Worm (Caenorhabditis elegans) whole organism, L3 larva: ENCODE results near the gene F12E12.2.

Experiments used
- ceh-9 ChIP-seq: sonication (generic microtip); optimal IDR thresholded peaks from 2 replicates; lab custom pipeline; 2018; ENCODE audit warnings: missing biosample characterization, missing genetic modification characterization
- egl-27 ChIP-seq: sonication (generic microtip); optimal IDR thresholded peaks from 4 replicates; lab custom pipeline; 2017; ENCODE audit warnings: missing biosample characterization, missing genetic modification reagents, missing genetic modification characterization
- nhr-23 ChIP-seq: fragments of 150-350 bp; optimal IDR thresholded peaks from 2 replicates; lab custom pipeline; 2014; ENCODE audit warnings: missing biosample characterization, missing genetic modification reagents, missing genetic modification characterization
- nhr-237 ChIP-seq: fragments of 150-350 bp; optimal IDR thresholded peaks from 2 replicates; lab custom pipeline; 2014; ENCODE audit warnings: missing biosample characterization, missing genetic modification characterization
- snpc-4 ChIP-seq: fragments of 150-350 bp; optimal IDR thresholded peaks from 2 replicates; lab custom pipeline; 2014; ENCODE audit warnings: missing biosample characterization, missing genetic modification characterization

DNA sequence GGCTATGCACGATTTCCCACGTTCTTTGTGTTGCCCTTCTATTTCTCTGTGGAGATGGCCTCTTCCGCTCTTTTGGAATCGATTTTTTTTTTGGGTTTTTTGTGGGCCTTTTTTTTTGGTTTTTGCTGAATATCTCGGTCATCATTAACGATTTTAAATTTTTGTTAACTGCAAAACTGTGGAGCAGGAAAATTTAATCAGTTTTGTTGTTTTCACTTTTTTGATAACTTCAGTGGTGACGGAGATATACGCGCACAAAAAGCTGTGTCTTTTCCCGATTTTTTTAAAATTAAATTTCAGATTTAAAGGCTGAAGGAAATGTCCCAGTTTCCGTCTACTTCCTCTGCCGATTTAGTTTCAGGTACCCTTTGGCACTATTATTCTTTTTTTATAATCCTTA lies 45.5 kb downstream of the F12E12.2 start, which contains the start of gene T24E12.1:
- TF ChIP-seq nhr-237 (tag; lab: Kevin White, UChicago) (no peak), nhr-23 (no peak), snpc-4 (tag; lab: Kevin White, UChicago) (no peak), egl-27 (tag; lab: Kevin White, UChicago) (no peak), ceh-9 (tag; lab: Kevin White, UChicago) (no peak)
